Worm (Caenorhabditis elegans) whole organism, young adult: ENCODE results near the gene col-128.

Experiments
- B0019.2 ChIP-seq: fragments of 200-800 bp; sonication (Bioruptor generic); conservative IDR thresholded peaks from 2 replicates; pipeline ENCODE4 v1.3.6; 2022; ENCODE audit warnings: missing genetic modification reagents, missing genetic modification characterization, missing compliant biosample characterization
- B0261.1 ChIP-seq: sonication (generic microtip); optimal IDR thresholded peaks from 2 replicates; lab custom pipeline; 2016; ENCODE audit warnings: mild to moderate bottlenecking, missing genetic modification characterization, moderate library complexity, missing compliant biosample characterization
- B0336.3 ChIP-seq: fragments of 200-800 bp; sonication (Bioruptor generic); IDR thresholded peaks from 2 replicates; pipeline ENCODE4 v1.3.6; 2022; ENCODE audit warnings: missing genetic modification characterization, missing compliant biosample characterization
- F10E7.11 ChIP-seq: sonication (generic microtip); optimal IDR thresholded peaks from 2 replicates; lab custom pipeline; 2017; ENCODE audit warnings: mild to moderate bottlenecking, missing genetic modification characterization, moderate library complexity, missing compliant biosample characterization
- F33H1.4 ChIP-seq: fragments of 200-800 bp; sonication (Bioruptor generic); IDR thresholded peaks from 2 replicates; pipeline ENCODE4 v1.3.6; 2022; ENCODE audit warnings: missing genetic modification reagents, missing genetic modification characterization, missing compliant biosample characterization
- F37B4.10 ChIP-seq: fragments of 200-800 bp; sonication (Bioruptor generic); IDR thresholded peaks from 2 replicates; pipeline ENCODE4 v1.3.6; 2022; ENCODE audit warnings: missing genetic modification characterization, missing compliant biosample characterization
- F39B2.1 ChIP-seq: fragments of 200-800 bp; sonication (Bioruptor generic); IDR thresholded peaks from 2 replicates; pipeline ENCODE4 v1.3.6; 2022; ENCODE audit warnings: missing genetic modification reagents, missing genetic modification characterization, missing compliant biosample characterization
- F52B5.7 ChIP-seq: sonication (generic microtip); optimal IDR thresholded peaks from 2 replicates; lab custom pipeline; 2016; ENCODE audit warnings: mild to moderate bottlenecking, missing genetic modification characterization, missing compliant biosample characterization
- F55B11.4 ChIP-seq: sonication (generic microtip); optimal IDR thresholded peaks from 2 replicates; lab custom pipeline; 2016; ENCODE audit warnings: missing compliant biosample characterization, missing genetic modification characterization, borderline replicate concordance; ENCODE audit not compliant: insufficient read depth
- F57A8.1 ChIP-seq: fragments of 200-800 bp; sonication (Bioruptor generic); optimal IDR thresholded peaks from 2 replicates; lab custom pipeline; 2018; ENCODE audit warnings: mild to moderate bottlenecking, missing genetic modification characterization, moderate library complexity, missing compliant biosample characterization
- F57C9.4 ChIP-seq: sonication (generic microtip); optimal IDR thresholded peaks from 2 replicates; lab custom pipeline; 2017; ENCODE audit warnings: mild to moderate bottlenecking, missing genetic modification characterization, missing compliant biosample characterization
- K11D2.4 ChIP-seq: fragments of 200-800 bp; sonication (Bioruptor generic); IDR thresholded peaks from 2 replicates; pipeline ENCODE4 v1.3.6; 2022; ENCODE audit warnings: missing genetic modification reagents, missing genetic modification characterization, missing compliant biosample characterization
- K12H6.12 ChIP-seq: fragments of 200-800 bp; sonication (Bioruptor generic); optimal IDR thresholded peaks from 2 replicates; lab custom pipeline; 2018; ENCODE audit warnings: mild to moderate bottlenecking, missing genetic modification characterization, missing compliant biosample characterization
- T26A5.8 ChIP-seq: sonication (generic microtip); optimal IDR thresholded peaks from 2 replicates; lab custom pipeline; 2016; ENCODE audit warnings: missing genetic modification characterization, missing compliant biosample characterization
- Y53G8AR.9 ChIP-seq: fragments of 200-800 bp; sonication (Bioruptor generic); conservative IDR thresholded peaks from 2 replicates; pipeline ENCODE4 v1.3.6; 2022; ENCODE audit warnings: missing genetic modification reagents, missing genetic modification characterization, missing compliant biosample characterization
- Y95B8A.8 ChIP-seq: fragments of 200-800 bp; sonication (Bioruptor generic); IDR thresholded peaks from 2 replicates; pipeline ENCODE4 v1.3.6; 2022; ENCODE audit warnings: missing genetic modification reagents, missing genetic modification characterization, missing compliant biosample characterization
- akir-1 ChIP-seq: fragments of 200-800 bp; sonication (Bioruptor generic); optimal IDR thresholded peaks from 2 replicates; lab custom pipeline; 2018; ENCODE audit warnings: mild to moderate bottlenecking, missing genetic modification characterization, moderate library complexity, missing compliant biosample characterization
- aptf-2 ChIP-seq: fragments of 200-800 bp; sonication (Bioruptor generic); conservative IDR thresholded peaks from 2 replicates; pipeline ENCODE4 v1.3.6; 2022; ENCODE audit warnings: missing genetic modification reagents, missing genetic modification characterization, missing compliant biosample characterization
- aptf-3 ChIP-seq: fragments of 200-800 bp; sonication (Bioruptor generic); IDR thresholded peaks from 2 replicates; pipeline ENCODE4 v1.3.6; 2022; ENCODE audit warnings: missing genetic modification characterization, missing compliant biosample characterization
- atf-7 ChIP-seq: sonication (generic microtip); optimal IDR thresholded peaks from 2 replicates; lab custom pipeline; 2017; ENCODE audit warnings: mild to moderate bottlenecking, missing genetic modification characterization, missing compliant biosample characterization
- bed-1 ChIP-seq: fragments of 200-800 bp; sonication (Bioruptor generic); IDR thresholded peaks from 2 replicates; pipeline ENCODE4 v1.3.6; 2022; ENCODE audit warnings: missing genetic modification reagents, missing genetic modification characterization, missing compliant biosample characterization
- ccch-3 ChIP-seq: fragments of 200-800 bp; sonication (Bioruptor generic); optimal IDR thresholded peaks from 2 replicates; lab custom pipeline; 2018; ENCODE audit warnings: mild to moderate bottlenecking, missing genetic modification characterization, missing compliant biosample characterization
- cebp-2 ChIP-seq: fragments of 200-800 bp; sonication (Bioruptor generic); IDR thresholded peaks from 2 replicates; pipeline ENCODE4 v1.3.6; 2022; ENCODE audit warnings: missing genetic modification characterization, missing compliant biosample characterization
- ceh-91 ChIP-seq: fragments of 200-800 bp; sonication (Bioruptor generic); IDR thresholded peaks from 2 replicates; pipeline ENCODE4 v1.3.6; 2022; ENCODE audit warnings: missing genetic modification reagents, missing genetic modification characterization, missing compliant biosample characterization
- efl-1 ChIP-seq: fragments of 150-350 bp; optimal IDR thresholded peaks from 2 replicates; lab custom pipeline; 2014; ENCODE audit warnings: missing biosample characterization, missing genetic modification reagents, missing genetic modification characterization
- ekl-4 ChIP-seq: fragments of 200-800 bp; sonication (Bioruptor generic); IDR thresholded peaks from 2 replicates; pipeline ENCODE4 v1.3.6; 2022; ENCODE audit warnings: missing genetic modification reagents, missing genetic modification characterization, missing compliant biosample characterization
- hrde-1 ChIP-seq: sonication (generic microtip); optimal IDR thresholded peaks from 2 replicates; lab custom pipeline; 2016; ENCODE audit warnings: missing genetic modification characterization, mild to moderate bottlenecking, missing compliant biosample characterization, moderate library complexity, missing genotype, missing genetic modification reagents, borderline replicate concordance
- let-526 ChIP-seq: fragments of 200-800 bp; sonication (Bioruptor generic); IDR thresholded peaks from 2 replicates; pipeline ENCODE4 v1.3.6; 2022; ENCODE audit warnings: missing genetic modification reagents, missing genetic modification characterization, missing compliant biosample characterization
- lin-26 ChIP-seq: fragments of 200-800 bp; sonication (Bioruptor generic); IDR thresholded peaks from 2 replicates; pipeline ENCODE4 v1.3.6; 2022; ENCODE audit warnings: missing genetic modification reagents, missing genetic modification characterization, missing compliant biosample characterization
- lin-54 ChIP-seq: fragments of 200-800 bp; sonication (Bioruptor generic); optimal IDR thresholded peaks from 2 replicates; lab custom pipeline; 2018; ENCODE audit warnings: mild to moderate bottlenecking, missing genetic modification characterization, missing compliant biosample characterization
- madf-3 ChIP-seq: fragments of 200-800 bp; sonication (Bioruptor generic); IDR thresholded peaks from 2 replicates; pipeline ENCODE4 v1.3.6; 2022; ENCODE audit warnings: missing genetic modification reagents, missing genetic modification characterization, missing compliant biosample characterization
- madf-6 ChIP-seq: fragments of 200-800 bp; sonication (Bioruptor generic); IDR thresholded peaks from 2 replicates; pipeline ENCODE4 v1.3.6; 2022; ENCODE audit warnings: missing genetic modification reagents, missing genetic modification characterization, missing compliant biosample characterization
- madf-8 ChIP-seq: fragments of 200-800 bp; sonication (Bioruptor generic); conservative IDR thresholded peaks from 2 replicates; pipeline ENCODE4 v1.3.6; 2022; ENCODE audit warnings: missing genetic modification reagents, missing genetic modification characterization, missing compliant biosample characterization
- nfyb-1 ChIP-seq: fragments of 200-800 bp; sonication (Bioruptor generic); IDR thresholded peaks from 2 replicates; pipeline ENCODE4 v1.3.6; 2022; ENCODE audit warnings: missing genetic modification reagents, missing genetic modification characterization, missing compliant biosample characterization
- nhr-179 ChIP-seq: sonication (generic microtip); optimal IDR thresholded peaks from 2 replicates; lab custom pipeline; 2016; ENCODE audit warnings: mild to moderate bottlenecking, missing genetic modification characterization, missing compliant biosample characterization
- nhr-27 ChIP-seq: fragments of 200-800 bp; sonication (Bioruptor generic); optimal IDR thresholded peaks from 2 replicates; lab custom pipeline; 2018; ENCODE audit warnings: mild to moderate bottlenecking, missing genetic modification characterization, moderate library complexity, missing compliant biosample characterization
- nhr-80 ChIP-seq: sonication (generic microtip); optimal IDR thresholded peaks from 2 replicates; lab custom pipeline; 2016; ENCODE audit warnings: missing genetic modification characterization, missing compliant biosample characterization
- sdz-38 ChIP-seq: sonication (generic microtip); optimal IDR thresholded peaks from 2 replicates; lab custom pipeline; 2016; ENCODE audit warnings: missing genotype, missing genetic modification characterization, missing compliant biosample characterization
- snpc-1.1 ChIP-seq: sonication (generic microtip); optimal IDR thresholded peaks from 2 replicates; lab custom pipeline; 2017; ENCODE audit warnings: missing genetic modification characterization, mild to moderate bottlenecking, missing compliant biosample characterization, antibody characterized with exemption, moderate library complexity, missing genotype, missing genetic modification reagents; ENCODE audit not compliant: insufficient read depth
- sptf-2 ChIP-seq: fragments of 200-800 bp; sonication (Bioruptor generic); optimal IDR thresholded peaks from 2 replicates; lab custom pipeline; 2018; ENCODE audit warnings: mild to moderate bottlenecking, missing genetic modification characterization, missing compliant biosample characterization
- tbp1 ChIP-seq: fragments of 200-800 bp; sonication (Bioruptor generic); optimal IDR thresholded peaks from 2 replicates; lab custom pipeline; 2018; ENCODE audit warnings: mild to moderate bottlenecking, missing genetic modification characterization, missing compliant biosample characterization
- tbx-9 ChIP-seq: sonication (generic microtip); optimal IDR thresholded peaks from 2 replicates; lab custom pipeline; 2016; ENCODE audit warnings: borderline replicate concordance, missing genetic modification characterization, inconsistent platforms, missing compliant biosample characterization
- zfh-2 ChIP-seq: fragments of 200-800 bp; sonication (Bioruptor generic); conservative IDR thresholded peaks from 2 replicates; pipeline ENCODE4 v1.3.6; 2022; ENCODE audit warnings: missing genetic modification reagents, missing genetic modification characterization, missing compliant biosample characterization
- zim-3 ChIP-seq: sonication (generic microtip); optimal IDR thresholded peaks from 2 replicates; lab custom pipeline; 2017; ENCODE audit warnings: mild to moderate bottlenecking, missing genetic modification characterization, moderate library complexity, missing compliant biosample characterization
- ztf-3 ChIP-seq: fragments of 200-800 bp; sonication (Bioruptor generic); optimal IDR thresholded peaks from 2 replicates; lab custom pipeline; 2018; ENCODE audit warnings: mild to moderate bottlenecking, missing genetic modification characterization, missing compliant biosample characterization

The col-128 gene

ce11 chrIV:11563090-11563489, 11.3 kb upstream of the col-128 start:
- TF ChIP-seq madf-3 (GFP tag; lab: Robert Waterston, UW) (no peak), aptf-2 (GFP tag; lab: Robert Waterston, UW) (no peak), ekl-4 (0 out of 2 replicates have a peak, but pooled peaks have one; percentile 11)

ce11 chrIV:11561677-11562076, 9.9 kb upstream of the col-128 start, which contains the start of gene F12F6.7:
Gene F12F6.7, minus strand, starts transcription at chrIV:11561833.
- TF ChIP-seq tbp1 (GFP tag; lab: Kevin White, UChicago) (no peak), akir-1 (GFP tag; lab: Kevin White, UChicago) (no peak), F57A8.1 (no peak), hrde-1 (tag; lab: Kevin White, UChicago) (peak; percentile 37), ccch-3 (GFP tag; lab: Kevin White, UChicago) (no peak), zfh-2 (GFP tag; lab: Robert Waterston, UW) (no peak), ztf-3 (no peak), bed-1 (GFP tag; lab: Robert Waterston, UW) (no peak), efl-1 (peak; percentile 5), lin-54 (GFP tag; lab: Kevin White, UChicago) (no peak), B0261.1 (tag; lab: Kevin White, UChicago) (no peak), K12H6.12 (tag; lab: Kevin White, UChicago) (no peak), snpc-1.1 (tag; lab: Kevin White, UChicago) (no peak), madf-8 (no peak), F39B2.1 (GFP tag; lab: Robert Waterston, UW) (0 out of 2 replicates have a peak, but pooled peaks have one; percentile 35), F57C9.4 (tag; lab: Kevin White, UChicago) (no peak), ekl-4 (no peak)

ce11 chrIV:11549694-11550093, 2.1 kb downstream of the col-128 start:
- TF ChIP-seq lin-26 (GFP tag; lab: Robert Waterston, UW) (peak; percentile 85), F52B5.7 (tag; lab: Kevin White, UChicago) (no peak), nhr-179 (peak; percentile 17), F39B2.1 (GFP tag; lab: Robert Waterston, UW) (no peak), atf-7 (tag; lab: Kevin White, UChicago) (no peak), ccch-3 (GFP tag; lab: Kevin White, UChicago) (no peak), K11D2.4 (GFP tag; lab: Robert Waterston, UW) (no peak), sptf-2 (GFP tag; lab: Kevin White, UChicago) (no peak), B0019.2 (GFP tag; lab: Robert Waterston, UW) (no peak; the same call in 1 of the 2 replicates), ceh-91 (GFP tag; lab: Robert Waterston, UW) (no peak), F37B4.10 (GFP tag; lab: Robert Waterston, UW) (0 out of 2 replicates have a peak, but pooled peaks have one; percentile 60), zim-3 (tag; lab: Kevin White, UChicago) (peak; percentile 68), madf-6 (no peak), aptf-3 (0 out of 2 replicates have a peak, but pooled peaks have one; percentile 59), Y53G8AR.9 (GFP tag; lab: Robert Waterston, UW) (no peak), B0336.3 (GFP tag; lab: Robert Waterston, UW) (no peak), sdz-38 (tag; lab: Kevin White, UChicago) (no peak), Y95B8A.8 (GFP tag; lab: Robert Waterston, UW) (no peak), F57C9.4 (tag; lab: Kevin White, UChicago) (no peak), F55B11.4 (tag; lab: Kevin White, UChicago) (no peak), F33H1.4 (GFP tag; lab: Robert Waterston, UW) (peak; percentile 58), cebp-2 (GFP tag; lab: Robert Waterston, UW) (0 out of 2 replicates have a peak, but pooled peaks have one; percentile 71), let-526 (GFP tag; lab: Robert Waterston, UW) (no peak), snpc-1.1 (tag; lab: Kevin White, UChicago) (peak; percentile 38), T26A5.8 (no peak), lin-54 (GFP tag; lab: Kevin White, UChicago) (peak; percentile 70), nhr-27 (no peak), nfyb-1 (GFP tag; lab: Robert Waterston, UW) (no peak), nhr-80 (no peak), F10E7.11 (tag; lab: Kevin White, UChicago) (no peak), tbx-9 (no peak)
